Worm (Caenorhabditis elegans): ENCODE measurements around the gene col-127.
A peak's percentile ranks its signal among the peaks of the same experiment; 100 is the strongest.

The col-127 gene

ce11 chrIV:11266090-11266489, at the start of gene col-127:
Gene col-127 (minus strand): TSS chrIV:11266190.
- TF ChIP-seq mel-28 (tag; optimal IDR thresholded peaks at IDR 0.05; ENCODE audit: borderline replicate concordance) (no peak), K11D2.4 (GFP tag; IDR thresholded peaks at IDR 0.05) (no peak)

- TF ChIP-seq hsf-1 (GFP tag; IDR thresholded peaks at IDR 0.05) (peak; percentile 51; the same call in 1 of the 2 replicates), Y56A3A.18 (GFP tag; IDR thresholded peaks at IDR 0.05) (no peak)
These were observed 49.7 kb upstream of the col-127 start for ce11 chrIV:11315688-11316087.

ce11 chrIV:11314885-11315284, 48.9 kb upstream of the col-127 start, which contains the start of the genes B0035.3, B0035.22 and pfd-4:
Gene B0035.3 (minus strand): TSS chrIV:11314998.
Gene B0035.22 (plus strand): TSS chrIV:11315153.
Gene pfd-4 (plus strand): TSS chrIV:11315207.
- TF ChIP-seq madf-10 (tag; optimal IDR thresholded peaks at IDR 0.05) (no peak), madf-6 (GFP tag; IDR thresholded peaks at IDR 0.05) (peak; percentile 34; the same call in 1 of the 2 replicates), zfh-2 (GFP tag; conservative IDR thresholded peaks at IDR 0.05) (no peak), rec-8 (tag; optimal IDR thresholded peaks at IDR 0.05) (peak in 1 of 2 experiments; percentile 2), ceh-27 (GFP tag; optimal IDR thresholded peaks at IDR 0.05) (peak; percentile 35), hsf-1 (GFP tag; IDR thresholded peaks at IDR 0.05) (no peak), egl-18 (GFP tag; IDR thresholded peaks at IDR 0.05) (no peak), let-607 (tag; optimal IDR thresholded peaks at IDR 0.05) (peak in 1 of 2 experiments; percentile 52), dox-1 (GFP tag; IDR thresholded peaks at IDR 0.05) (peak; percentile 45), B0019.2 (GFP tag; conservative IDR thresholded peaks at IDR 0.05) (no peak), sdz-38 (tag; optimal IDR thresholded peaks at IDR 0.05) (no peak), Y56A3A.18 (GFP tag; IDR thresholded peaks at IDR 0.05) (no peak), fkh-3 (tag; optimal IDR thresholded peaks at IDR 0.05) (no peak), lin-54 (GFP tag; optimal IDR thresholded peaks at IDR 0.05) (no peak), ztf-28 (GFP tag; IDR thresholded peaks at IDR 0.05) (no peak), zim-3 (tag; optimal IDR thresholded peaks at IDR 0.05) (no peak), D2030.7 (GFP tag; IDR thresholded peaks at IDR 0.05) (no peak), ztf-3 (GFP tag; optimal IDR thresholded peaks at IDR 0.05) (no peak), mxl-1 (tag; optimal IDR thresholded peaks at IDR 0.05) (no peak), gei-17 (GFP tag; optimal IDR thresholded peaks at IDR 0.05) (no peak), pha-4 (tag; optimal IDR thresholded peaks at IDR 0.05) (no peak), hlh-12 (tag; optimal IDR thresholded peaks at IDR 0.05) (no peak), lin-35 (GFP tag; optimal IDR thresholded peaks at IDR 0.05) (peak in 1 of 3 experiments; percentile 15), athp-1 (tag; optimal IDR thresholded peaks at IDR 0.05) (no peak), hrde-1 (tag; optimal IDR thresholded peaks at IDR 0.05; ENCODE audit: borderline replicate concordance) (no peak), efl-1 (GFP tag; optimal IDR thresholded peaks at IDR 0.05) (no peak), Y53G8AR.9 (GFP tag; conservative IDR thresholded peaks at IDR 0.05) (no peak), hmg-1.2 (GFP tag; IDR thresholded peaks at IDR 0.05) (no peak), tbp1 (GFP tag; optimal IDR thresholded peaks at IDR 0.05) (no peak), sea-2 (GFP tag; IDR thresholded peaks at IDR 0.05) (no peak), snpc-3.4 (tag; optimal IDR thresholded peaks at IDR 0.05) (peak; percentile 10), Y95B8A.8 (GFP tag; IDR thresholded peaks at IDR 0.05) (no peak), ekl-4 (GFP tag; IDR thresholded peaks at IDR 0.05) (no peak), let-526 (GFP tag; IDR thresholded peaks at IDR 0.05) (0 out of 2 replicates have a peak, but pooled peaks have one; percentile 52), lag-1 (GFP tag; IDR thresholded peaks at IDR 0.05) (no peak), him-1 (tag; optimal IDR thresholded peaks at IDR 0.05) (no peak), atf-7 (tag; optimal IDR thresholded peaks at IDR 0.05) (no peak), hmg-20 (GFP tag; IDR thresholded peaks at IDR 0.05) (no peak), Y53F4B.3 (GFP tag; IDR thresholded peaks at IDR 0.05) (no peak), Y79H2A.3 (GFP tag; conservative IDR thresholded peaks at IDR 0.05) (no peak), cebp-1 (GFP tag; IDR thresholded peaks at IDR 0.05) (no peak), cebp-1 (tag; optimal IDR thresholded peaks at IDR 0.05) (no peak), F57C9.4 (tag; optimal IDR thresholded peaks at IDR 0.05) (no peak)

All from whole organism, young adult.